Worm (Caenorhabditis elegans) whole organism, L4 larva: Measurements from ENCODE around the gene T03F6.3.
"Not testable (repeated sequence)": the region's sequence is repeated elsewhere in the genome, so short reads cannot be mapped to it uniquely, and the experiment has no call there.

Experiments used
- D1046.2 ChIP-seq: fragments of 200-800 bp; sonication (Bioruptor generic); IDR thresholded peaks from 2 replicates; pipeline ENCODE4 v1.3.6; 2022; ENCODE audit warnings: missing genetic modification characterization, missing compliant biosample characterization
- F26F4.8 ChIP-seq: fragments of 200-800 bp; sonication (Bioruptor generic); conservative IDR thresholded peaks from 2 replicates; pipeline ENCODE4 v1.3.6; 2022; ENCODE audit warnings: missing genetic modification characterization, missing compliant biosample characterization
- Y75B8A.6 ChIP-seq: fragments of 200-800 bp; sonication (Bioruptor generic); IDR thresholded peaks from 2 replicates; pipeline ENCODE4 v1.3.6; 2022; ENCODE audit warnings: missing genetic modification reagents, missing genetic modification characterization, missing compliant biosample characterization
- arid-1 ChIP-seq: fragments of 200-800 bp; sonication (Bioruptor generic); conservative IDR thresholded peaks from 2 replicates; pipeline ENCODE4 v1.3.6; 2022; ENCODE audit warnings: missing genetic modification reagents, missing genetic modification characterization, missing compliant biosample characterization
- ceh-32 ChIP-seq: sonication (generic microtip); optimal IDR thresholded peaks from 2 replicates; lab custom pipeline; 2016; ENCODE audit warnings: mild to moderate bottlenecking, missing genetic modification characterization, missing compliant biosample characterization; ENCODE audit not compliant: poor library complexity
- ceh-44 ChIP-seq: fragments of 200-800 bp; sonication (Bioruptor generic); IDR thresholded peaks from 2 replicates; pipeline ENCODE4 v1.3.6; 2022; ENCODE audit warnings: missing genetic modification reagents, missing genetic modification characterization, missing compliant biosample characterization
- ceh-62 ChIP-seq: sonication (generic microtip); optimal IDR thresholded peaks from 2 replicates; lab custom pipeline; 2017; ENCODE audit warnings: missing biosample characterization, missing genetic modification characterization
- daf-12 ChIP-seq: fragments of 150-350 bp; optimal IDR thresholded peaks from 2 replicates; lab custom pipeline; 2014; ENCODE audit warnings: missing biosample characterization, missing genetic modification reagents, missing genetic modification characterization
- daf-19 ChIP-seq: fragments of 200-800 bp; sonication (Bioruptor generic); conservative IDR thresholded peaks from 2 replicates; pipeline ENCODE4 v1.3.6; 2022; ENCODE audit warnings: missing genetic modification characterization, missing compliant biosample characterization
- daf-8 ChIP-seq: fragments of 200-800 bp; sonication (Bioruptor generic); IDR thresholded peaks from 2 replicates; pipeline ENCODE4 v1.3.6; 2022; ENCODE audit warnings: missing genetic modification characterization, missing compliant biosample characterization
- dmd-6 ChIP-seq: fragments of 200-800 bp; sonication (Bioruptor generic); IDR thresholded peaks from 2 replicates; pipeline ENCODE4 v1.3.6; 2022; ENCODE audit warnings: missing genetic modification reagents, missing genetic modification characterization, missing compliant biosample characterization
- dmd-9 ChIP-seq: fragments of 200-800 bp; sonication (Bioruptor generic); IDR thresholded peaks from 2 replicates; pipeline ENCODE4 v1.3.6; 2022; ENCODE audit warnings: missing genetic modification reagents, missing genetic modification characterization, missing compliant biosample characterization
- egl-27 ChIP-seq: sonication (generic microtip); optimal IDR thresholded peaks from 3 replicates; lab custom pipeline; 2017; ENCODE audit warnings: missing biosample characterization, missing genetic modification reagents, missing genetic modification characterization
- fos-1 ChIP-seq: fragments of 150-350 bp; optimal IDR thresholded peaks from 2 replicates; lab custom pipeline; 2014; ENCODE audit warnings: missing biosample characterization, missing genetic modification characterization
- hif-1 ChIP-seq, 2 experiments: sonication (generic microtip); optimal IDR thresholded peaks; 2 replicates each; lab custom pipeline; 2016 to 2017; ENCODE audit warnings: missing compliant biosample characterization in 2 of 2, missing genetic modification characterization in 2 of 2, missing genetic modification reagents in 2 of 2, missing genotype in 2 of 2, mild to moderate bottlenecking in 1 of 2
- hmg-1.1 ChIP-seq: fragments of 200-800 bp; sonication (Bioruptor generic); IDR thresholded peaks from 2 replicates; pipeline ENCODE4 v1.3.6; 2022; ENCODE audit warnings: missing genetic modification reagents, missing genetic modification characterization, missing compliant biosample characterization
- lin-1 ChIP-seq: fragments of 200-800 bp; sonication (Bioruptor generic); IDR thresholded peaks from 2 replicates; pipeline ENCODE4 v1.3.6; 2022; ENCODE audit warnings: missing genetic modification reagents, missing genetic modification characterization, missing compliant biosample characterization
- lin-13 ChIP-seq: fragments of 150-350 bp; optimal IDR thresholded peaks from 2 replicates; lab custom pipeline; 2014; ENCODE audit warnings: missing biosample characterization, missing genetic modification reagents, missing genetic modification characterization
- lin-15B ChIP-seq: fragments of 150-350 bp; sonication (generic microtip); optimal IDR thresholded peaks from 3 replicates; lab custom pipeline; 2014; ENCODE audit warnings: missing biosample characterization, missing genetic modification characterization
- lin-38 ChIP-seq: fragments of 200-800 bp; sonication (Bioruptor generic); IDR thresholded peaks from 2 replicates; pipeline ENCODE4 v1.3.6; 2022; ENCODE audit warnings: missing genetic modification reagents, missing genetic modification characterization, missing compliant biosample characterization
- mdt-29 ChIP-seq: fragments of 200-800 bp; sonication (Bioruptor generic); IDR thresholded peaks from 2 replicates; pipeline ENCODE4 v1.3.6; 2022; ENCODE audit warnings: missing genetic modification reagents, missing genetic modification characterization, missing compliant biosample characterization
- mep-1 ChIP-seq: fragments of 150-350 bp; sonication (generic microtip); optimal IDR thresholded peaks from 3 replicates; lab custom pipeline; 2014; ENCODE audit warnings: missing biosample characterization, missing genetic modification characterization
- mxl-3 ChIP-seq: fragments of 200-800 bp; sonication (Bioruptor generic); optimal IDR thresholded peaks from 2 replicates; lab custom pipeline; 2018; ENCODE audit warnings: mild to moderate bottlenecking, missing genetic modification characterization, missing compliant biosample characterization
- nhr-11 ChIP-seq: fragments of 150-350 bp; optimal IDR thresholded peaks from 2 replicates; lab custom pipeline; 2014; ENCODE audit warnings: missing biosample characterization, missing genetic modification characterization
- nhr-48 ChIP-seq: sonication (generic microtip); optimal IDR thresholded peaks from 2 replicates; lab custom pipeline; 2016; ENCODE audit warnings: mild to moderate bottlenecking, missing genetic modification characterization, missing compliant biosample characterization
- rbr-2 ChIP-seq: sonication (generic microtip); optimal IDR thresholded peaks from 2 replicates; lab custom pipeline; 2016; ENCODE audit warnings: missing genotype, missing genetic modification characterization, missing compliant biosample characterization
- snpc-4 ChIP-seq: fragments of 150-350 bp; optimal IDR thresholded peaks from 2 replicates; lab custom pipeline; 2014; ENCODE audit warnings: missing biosample characterization, missing genetic modification characterization
- spr-1 ChIP-seq: sonication (generic microtip); optimal IDR thresholded peaks from 2 replicates; lab custom pipeline; 2016; ENCODE audit warnings: mild to moderate bottlenecking, missing genetic modification characterization, missing compliant biosample characterization
- unc-39 ChIP-seq: sonication (generic microtip); optimal IDR thresholded peaks from 2 replicates; lab custom pipeline; 2017; ENCODE audit warnings: missing biosample characterization, missing genetic modification characterization
- unc-62 ChIP-seq, 3 experiments: fragments of 150-350 bp in 1 of 3; sonication (generic microtip); optimal IDR thresholded peaks in 2 of 3; peaks in 1 of 3; 1 replicate in 1 of 3; 2 replicates in 2 of 3; lab custom pipeline; 2014 to 2017; ENCODE audit warnings: missing biosample characterization in 3 of 3, missing genetic modification characterization in 3 of 3, missing genetic modification reagents in 3 of 3, missing genotype in 1 of 3
- zip-2 ChIP-seq: fragments of 150-350 bp; optimal IDR thresholded peaks from 2 replicates; lab custom pipeline; 2014; ENCODE audit warnings: missing biosample characterization, missing genetic modification characterization

The T03F6.3 gene

DNA sequence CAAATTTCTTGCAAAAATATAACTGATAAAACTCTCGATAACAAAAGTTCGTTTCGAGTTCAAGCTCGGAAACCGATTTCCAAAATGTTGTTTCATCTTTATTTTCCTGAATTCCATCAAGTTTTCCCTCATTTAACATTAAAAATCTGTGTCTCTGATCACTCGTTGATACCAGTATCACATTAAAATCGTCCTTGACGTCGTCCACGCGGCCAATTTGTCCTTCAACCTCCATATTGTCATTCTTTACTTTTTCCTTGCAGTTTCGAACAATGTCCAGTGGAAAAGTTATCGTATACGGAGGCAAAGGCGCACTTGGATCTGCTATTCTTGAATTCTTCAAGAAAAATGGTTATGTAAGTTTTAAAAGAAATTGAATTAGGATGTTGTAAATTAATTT is 4.5 kb downstream of the T03F6.3 start, which contains the start of gene qdpr-1:
Gene qdpr-1 (plus strand): TSS at position 264 of the 400 bp plus-strand sequence.
- TF ChIP-seq lin-15B (tag; lab: Kevin White, UChicago) (no peak), ceh-32 (tag; lab: Kevin White, UChicago) (no peak), mxl-3 (peak; percentile 43)

DNA sequence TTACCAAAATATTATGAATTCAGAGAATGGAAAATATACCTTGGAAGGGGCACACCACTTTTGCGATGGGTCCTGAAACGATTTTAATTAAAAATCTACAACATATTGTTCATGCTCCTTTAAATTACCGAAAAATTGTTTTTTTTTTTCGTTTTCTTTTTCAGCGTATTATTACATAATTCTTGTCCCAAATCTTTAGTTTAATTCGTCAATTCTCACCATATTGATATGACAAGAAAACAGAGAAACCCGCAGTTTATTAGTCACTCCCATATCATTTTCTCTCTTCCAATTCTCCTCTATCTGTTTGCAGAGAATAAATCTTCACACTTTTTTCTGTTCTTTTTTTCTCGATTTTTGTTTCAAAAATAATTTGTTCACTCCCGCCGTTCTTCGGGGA is 6.1 kb downstream of the T03F6.3 start, which contains the start of gene F11F1.1:
Gene F11F1.1 (plus strand): TSS at position 301 of the 400 bp plus-strand sequence.
- TF ChIP-seq fos-1 (tag; lab: Kevin White, UChicago) (no peak), ceh-62 (tag; lab: Kevin White, UChicago) (no peak), lin-13 (GFP tag; lab: Kevin White, UChicago) (no peak), dmd-9 (GFP tag; lab: Robert Waterston, UW) (no peak), mdt-29 (no peak), mxl-3 (no peak), D1046.2 (GFP tag; lab: Robert Waterston, UW) (no peak), unc-62 (GFP tag; optimal IDR thresholded peaks at IDR 0.05 in 1 of 2; lab: Kevin White, UChicago) (no peak), unc-62 (tag; optimal IDR thresholded peaks at IDR 0.05; lab: Kevin White, UChicago) (no peak)
- TF ChIP-seq, all 104 proteins: peak for 0

DNA sequence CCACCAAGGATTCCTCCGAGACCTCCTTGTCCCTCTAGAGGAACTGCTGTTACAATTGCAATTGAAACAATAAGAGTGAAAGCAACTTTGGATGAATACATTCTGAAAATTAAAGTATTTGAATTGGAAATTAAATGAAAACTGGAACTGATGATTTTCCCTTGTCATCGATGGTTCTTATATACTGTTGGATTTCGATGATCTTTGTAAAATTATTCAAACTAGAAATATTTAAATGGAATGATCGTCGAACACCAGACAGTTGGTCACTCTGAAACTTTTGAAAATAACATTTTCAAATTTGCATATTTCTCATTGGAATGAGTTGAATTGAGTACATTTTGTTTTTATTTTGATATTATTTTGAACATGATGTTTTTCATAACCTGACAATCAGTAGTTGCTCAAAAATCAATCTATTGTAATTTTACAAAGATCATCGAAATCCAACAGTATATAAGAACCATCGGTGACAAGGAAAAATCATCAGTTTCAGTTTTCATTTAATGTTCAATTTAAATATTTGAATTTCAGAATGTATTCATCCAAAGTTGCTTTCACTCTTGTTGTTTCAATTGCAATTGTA is 12.6 kb downstream of the T03F6.3 start, which contains the start of the genes srlf-9 and srlf-10:
Gene srlf-9 (minus strand): TSS at position 101 of the 586 bp plus-strand sequence.
Gene srlf-10 (plus strand): TSS at position 536 of the 586 bp plus-strand sequence.
- not testable (repeated sequence) for TF ChIP-seq fos-1 (tag; lab: Kevin White, UChicago); snpc-4 (tag; lab: Kevin White, UChicago); F26F4.8 (GFP tag; lab: Robert Waterston, UW)

DNA sequence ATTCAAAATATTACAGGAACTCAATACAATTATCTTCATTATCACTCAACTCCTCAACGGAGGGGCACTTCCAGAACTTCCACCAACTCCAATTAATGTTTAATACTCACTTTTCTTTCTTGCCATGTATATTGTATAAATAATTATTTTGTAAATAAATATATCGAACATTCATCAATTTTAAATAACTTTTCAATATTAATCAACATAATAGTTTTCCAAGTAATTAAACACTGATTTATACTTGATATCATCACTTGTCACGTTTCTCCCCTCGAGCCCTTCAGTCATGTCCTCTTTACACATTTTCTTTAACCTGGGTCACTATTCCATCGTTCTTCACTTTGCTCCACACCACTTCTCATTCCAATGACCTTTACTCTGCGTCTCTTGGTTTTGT is 13.7 kb downstream of the T03F6.3 start, which contains the start of gene mig-18:
Gene mig-18 (plus strand): TSS at position 301 of the 400 bp plus-strand sequence.
- no peak for TF ChIP-seq dmd-9 (GFP tag; lab: Robert Waterston, UW)
- no peak for TF ChIP-seq dmd-6
- no peak for TF ChIP-seq lin-38 (GFP tag; lab: Robert Waterston, UW)
- no peak for TF ChIP-seq lin-1 (GFP tag; lab: Robert Waterston, UW)
- no peak for TF ChIP-seq daf-12 (tag; lab: Kevin White, UChicago)
- no peak for TF ChIP-seq ceh-62 (tag; lab: Kevin White, UChicago)
- no peak for TF ChIP-seq Y75B8A.6 (GFP tag; lab: Robert Waterston, UW)
- no peak for TF ChIP-seq egl-27 (tag; lab: Kevin White, UChicago)

DNA sequence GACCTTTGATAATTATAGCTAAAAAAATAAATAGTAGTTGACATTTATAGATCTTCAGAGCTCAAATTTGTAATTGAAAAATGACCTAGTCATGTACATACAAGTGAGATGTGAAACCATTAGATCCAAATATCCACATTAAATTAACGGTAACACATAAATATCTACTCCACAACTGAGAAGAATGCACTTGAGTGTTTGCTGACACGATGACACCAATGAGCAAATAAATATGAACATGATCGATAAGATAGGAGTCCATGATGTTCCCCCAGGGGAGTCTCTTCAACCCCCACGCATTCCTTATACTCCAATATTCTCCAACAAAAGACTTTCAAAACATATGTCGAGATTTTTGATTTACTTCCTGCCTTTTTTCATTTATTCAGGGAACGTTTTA is 15.2 kb downstream of the T03F6.3 start, which contains the start of gene ttr-52:
Gene ttr-52 (plus strand): TSS at position 301 of the 400 bp plus-strand sequence.
- TF ChIP-seq daf-8 (GFP tag; lab: Robert Waterston, UW) (no peak), lin-13 (GFP tag; lab: Kevin White, UChicago) (no peak), nhr-11 (tag; lab: Kevin White, UChicago) (no peak), mep-1 (tag; lab: Kevin White, UChicago) (no peak), daf-19 (no peak), nhr-48 (tag; lab: Kevin White, UChicago) (no peak), rbr-2 (tag; lab: Kevin White, UChicago) (no peak), arid-1 (GFP tag; lab: Robert Waterston, UW) (no peak), ceh-62 (tag; lab: Kevin White, UChicago) (no peak), zip-2 (tag; lab: Kevin White, UChicago) (no peak), ceh-44 (GFP tag; lab: Robert Waterston, UW) (no peak), unc-39 (tag; lab: Kevin White, UChicago) (no peak), hif-1 (tag; optimal IDR thresholded peaks at IDR 0.05; lab: Kevin White, UChicago) (no peak), daf-12 (tag; lab: Kevin White, UChicago) (no peak), spr-1 (tag; lab: Kevin White, UChicago) (no peak), hmg-1.1 (GFP tag; lab: Robert Waterston, UW) (no peak)
